Worm (Caenorhabditis elegans): ENCODE data around the gene gln-2.

DNA sequence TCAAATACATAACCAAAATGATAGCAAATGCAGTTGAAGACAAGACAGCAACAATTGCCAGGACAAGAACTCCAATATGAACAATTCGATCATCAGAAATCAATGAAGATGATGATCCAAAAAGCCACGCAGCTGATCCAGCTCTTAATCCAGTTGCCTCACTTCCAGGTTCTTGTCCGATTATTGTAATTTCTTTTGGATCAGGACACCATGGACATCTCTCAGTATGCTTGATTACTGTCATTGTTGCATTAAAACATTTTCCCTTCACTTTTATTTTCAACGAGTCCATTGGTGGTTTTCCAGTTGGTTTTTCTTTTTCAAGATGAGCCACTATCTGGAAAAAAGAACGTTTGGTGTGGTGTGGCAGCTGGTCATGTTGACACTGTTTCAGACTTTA, 19.8 kb upstream of the gln-2 start:
- TF ChIP-seq B0310.2 (tag; optimal IDR thresholded peaks at IDR 0.05): no peak
- no peak for TF ChIP-seq ama-1 (optimal IDR thresholded peaks at IDR 0.05)
- no peak for TF ChIP-seq ceh-36 (tag; optimal IDR thresholded peaks at IDR 0.05)
- no peak for TF ChIP-seq flt-1 (GFP tag; IDR thresholded peaks at IDR 0.05)
- no peak for TF ChIP-seq sea-1 (GFP tag; conservative IDR thresholded peaks at IDR 0.05)
- TF ChIP-seq tbx-11 (GFP tag; IDR thresholded peaks at IDR 0.05): no peak
- no peak for TF ChIP-seq hmbx-1 (tag; optimal IDR thresholded peaks at IDR 0.05)
- no peak for TF ChIP-seq ceh-13 (GFP tag; optimal IDR thresholded peaks at IDR 0.05)
- no peak for TF ChIP-seq scrt-1 (GFP tag; IDR thresholded peaks at IDR 0.05)

Data from whole organism, early embryonic.